Worm (Caenorhabditis elegans) whole organism, early embryonic: ENCODE data around the gene msp-56.

ENCODE experiments used
- B0310.2 ChIP-seq: sonication (generic microtip); optimal IDR thresholded peaks from 2 replicates; lab custom pipeline; 2016; ENCODE audit warnings: mild to moderate bottlenecking, missing genetic modification characterization, missing compliant biosample characterization
- F13C5.2 ChIP-seq: sonication (generic microtip); optimal IDR thresholded peaks from 2 replicates; lab custom pipeline; 2017; ENCODE audit warnings: mild to moderate bottlenecking, missing genetic modification characterization, inconsistent platforms, missing compliant biosample characterization
- aly-1 ChIP-seq: sonication (generic microtip); optimal IDR thresholded peaks from 2 replicates; lab custom pipeline; 2016; ENCODE audit warnings: missing genetic modification characterization, missing compliant biosample characterization
- ama-1 ChIP-seq: fragments of 150-350 bp; optimal IDR thresholded peaks from 2 replicates; lab custom pipeline; 2014
- ceh-13 ChIP-seq: fragments of 200-800 bp; sonication (Bioruptor generic); optimal IDR thresholded peaks from 2 replicates; lab custom pipeline; 2018; ENCODE audit warnings: mild to moderate bottlenecking, missing genetic modification characterization, missing compliant biosample characterization
- ceh-36 ChIP-seq: sonication (generic microtip); optimal IDR thresholded peaks from 2 replicates; lab custom pipeline; 2016; ENCODE audit warnings: missing genetic modification characterization, inconsistent platforms, missing compliant biosample characterization
- flt-1 ChIP-seq: fragments of 200-800 bp; sonication (Bioruptor generic); IDR thresholded peaks from 2 replicates; pipeline ENCODE4 v1.3.6; 2022; ENCODE audit warnings: missing genetic modification characterization, missing compliant biosample characterization
- hmg-4 ChIP-seq: fragments of 200-800 bp; sonication (Bioruptor generic); optimal IDR thresholded peaks from 2 replicates; lab custom pipeline; 2018; ENCODE audit warnings: mild to moderate bottlenecking, missing genetic modification characterization, missing compliant biosample characterization
- pes-1 ChIP-seq: fragments of 200-800 bp; sonication (Bioruptor generic); IDR thresholded peaks from 2 replicates; pipeline ENCODE4 v1.3.6; 2022; ENCODE audit warnings: missing genetic modification reagents, missing genetic modification characterization, missing compliant biosample characterization
- sea-1 ChIP-seq: fragments of 200-800 bp; sonication (Bioruptor generic); conservative IDR thresholded peaks from 2 replicates; pipeline ENCODE4 v1.3.6; 2022; ENCODE audit warnings: missing genetic modification characterization, missing compliant biosample characterization
- tbx-11 ChIP-seq: fragments of 200-800 bp; sonication (Bioruptor generic); IDR thresholded peaks from 2 replicates; pipeline ENCODE4 v1.3.6; 2022; ENCODE audit warnings: missing genetic modification characterization, missing compliant biosample characterization
- tbx-37 ChIP-seq: fragments of 200-800 bp; sonication (Bioruptor generic); conservative IDR thresholded peaks from 2 replicates; pipeline ENCODE4 v1.3.6; 2022; ENCODE audit warnings: missing genetic modification reagents, missing genetic modification characterization, missing compliant biosample characterization
- tra-4 ChIP-seq: sonication (generic microtip); optimal IDR thresholded peaks from 2 replicates; lab custom pipeline; 2017; ENCODE audit warnings: missing genetic modification characterization, missing compliant biosample characterization

ce11 chrIV:9854952-9855351 lies 13.6 kb downstream of the msp-56 start:
- TF ChIP-seq tbx-37 (GFP tag; lab: Robert Waterston, UW) (no peak), sea-1 (GFP tag; lab: Robert Waterston, UW) (no peak), ama-1 (lab: Kevin White, UChicago) (no peak), B0310.2 (tag; lab: Kevin White, UChicago) (no peak), aly-1 (tag; lab: Kevin White, UChicago) (no peak), pes-1 (no peak), tra-4 (tag; lab: Kevin White, UChicago) (no peak), flt-1 (no peak), ceh-13 (GFP tag; lab: Kevin White, UChicago) (no peak), tbx-11 (GFP tag; lab: Robert Waterston, UW) (no peak), hmg-4 (GFP tag; lab: Kevin White, UChicago) (no peak), F13C5.2 (tag; lab: Kevin White, UChicago) (no peak), ceh-36 (tag; lab: Kevin White, UChicago) (no peak)
